Worm (Caenorhabditis elegans) whole organism, mixed stage, embryonic: ENCODE measurements around the gene Y53F4B.12.

ENCODE experiments used
- ceh-83 ChIP-seq: fragments of 200-800 bp; sonication (Bioruptor generic); optimal IDR thresholded peaks from 2 replicates; lab custom pipeline; 2018; ENCODE audit warnings: mild to moderate bottlenecking, missing genetic modification characterization, missing compliant biosample characterization
- mab-5 ChIP-seq: fragments of 150-350 bp; optimal IDR thresholded peaks from 2 replicates; lab custom pipeline; 2014; ENCODE audit warnings: missing biosample characterization, missing genetic modification characterization
- ztf-11 ChIP-seq: fragments of 150-350 bp; optimal IDR thresholded peaks from 2 replicates; lab custom pipeline; 2014; ENCODE audit warnings: missing biosample characterization, missing genetic modification characterization

- TF ChIP-seq mab-5 (tag; lab: Kevin White, UChicago): no peak
- no peak for TF ChIP-seq ztf-11 (tag; lab: Kevin White, UChicago)
- TF ChIP-seq ceh-83: no peak
Measured at ce11 chrII:15010366-15011235, 8.4 kb upstream of the Y53F4B.12 start, which contains the start of the genes Y53F4B.9 and Y53F4B.11.
